Fruit fly (Drosophila melanogaster): ENCODE data around the gene CG5112.

Gene CG5112

DNA sequence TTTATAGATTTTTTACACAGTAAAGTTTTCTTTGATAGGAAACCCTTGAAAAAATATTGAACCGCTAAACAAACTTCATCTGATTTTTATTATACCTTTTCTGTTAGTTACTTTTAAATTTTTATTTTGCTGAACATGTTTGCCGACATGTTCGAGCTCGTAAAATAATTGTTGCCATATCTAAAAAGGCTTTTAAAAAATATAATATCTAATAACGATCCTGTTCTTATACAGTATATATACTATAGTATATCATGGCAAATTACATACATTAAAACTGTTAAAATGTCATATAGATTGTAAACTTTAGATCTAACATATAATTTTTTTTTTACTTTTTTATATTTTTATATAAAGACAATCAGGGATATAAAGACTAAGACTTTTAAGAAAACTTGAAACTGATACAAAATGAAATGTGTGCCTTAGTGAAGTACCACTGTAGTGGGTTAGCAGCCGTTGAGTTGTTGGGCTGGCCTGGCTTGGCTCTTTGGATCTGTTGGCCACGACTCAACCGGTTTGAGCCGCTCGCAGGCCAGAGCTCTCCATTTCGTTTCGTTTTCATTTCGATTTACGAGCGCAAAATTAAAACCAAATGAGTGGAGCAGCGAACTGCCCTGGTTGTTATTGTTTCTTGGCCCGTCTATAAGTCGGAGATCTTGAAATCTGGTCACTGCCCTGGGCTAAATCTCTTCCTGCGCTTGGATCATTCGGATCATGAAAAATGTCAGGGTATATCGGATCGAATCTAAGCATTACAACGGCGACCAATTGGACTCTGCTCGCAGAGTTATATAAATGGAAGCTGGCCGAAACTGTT lies 41.4 kb downstream of the CG5112 start (continued):
- no peak for TF ChIP-seq Antp (GFP tag; optimal IDR thresholded peaks at IDR 0.05)
- TF ChIP-seq CG8359 (GFP tag; optimal IDR thresholded peaks at IDR 0.05; ENCODE audit: borderline replicate concordance): no peak
- peak in 1 of 3 experiments; percentile 43 for TF ChIP-seq lola (GFP tag; optimal IDR thresholded peaks at IDR 0.05)
- no peak for TF ChIP-seq Dll (GFP tag; IDR thresholded peaks at IDR 0.05; ENCODE audit: partially characterized antibody)
- TF ChIP-seq Dad (GFP tag; optimal IDR thresholded peaks at IDR 0.05): no peak
- 0 out of 3 replicates have a peak, but pooled peaks have one; percentile 14 for TF ChIP-seq Aef1 (GFP tag; IDR thresholded peaks at IDR 0.05)
- peak; percentile 14 for TF ChIP-seq CG17359 (tag; optimal IDR thresholded peaks at IDR 0.05)
- TF ChIP-seq CG4328 (GFP tag; optimal IDR thresholded peaks at IDR 0.05): no peak
- no peak for TF ChIP-seq chn (GFP tag; optimal IDR thresholded peaks at IDR 0.05)
- TF ChIP-seq CG30020 (tag; optimal IDR thresholded peaks at IDR 0.05): no peak
- no peak for TF ChIP-seq pita (GFP tag; optimal IDR thresholded peaks at IDR 0.05)
- TF ChIP-seq Six4 (GFP tag; optimal IDR thresholded peaks at IDR 0.05): no peak
- TF ChIP-seq Usf (GFP tag; optimal IDR thresholded peaks at IDR 0.05): no peak
- TF ChIP-seq CG7928 (GFP tag; optimal IDR thresholded peaks at IDR 0.05): no peak
- peak; percentile 28 for TF ChIP-seq CG12391 (tag; optimal IDR thresholded peaks at IDR 0.05)
- no peak for TF ChIP-seq Nf-YB (GFP tag; optimal IDR thresholded peaks at IDR 0.05)
- TF ChIP-seq Fer2 (tag; optimal IDR thresholded peaks at IDR 0.05): no peak
- TF ChIP-seq CG12071 (GFP tag; optimal IDR thresholded peaks at IDR 0.05): no peak
- TF ChIP-seq sim (GFP tag; IDR thresholded peaks at IDR 0.05): no peak
- no peak for TF ChIP-seq cas (GFP tag; IDR thresholded peaks at IDR 0.05)
- no peak for TF ChIP-seq CG14441 (GFP tag; IDR thresholded peaks at IDR 0.05)
- TF ChIP-seq MBD-R2 (GFP tag; IDR thresholded peaks at IDR 0.05): no peak; the same call in 1 of the 2 replicates
- no peak for TF ChIP-seq CG4854 (GFP tag; optimal IDR thresholded peaks at IDR 0.05)
- TF ChIP-seq CG1603 (tag; optimal IDR thresholded peaks at IDR 0.05): no peak
- peak; percentile 7 for TF ChIP-seq lab (GFP tag; optimal IDR thresholded peaks at IDR 0.05)
- peak; percentile 11 for TF ChIP-seq bcd (GFP tag; optimal IDR thresholded peaks at IDR 0.05)
- TF ChIP-seq otp (GFP tag; IDR thresholded peaks at IDR 0.05): no peak
- TF ChIP-seq CG34224 (GFP tag; IDR thresholded peaks at IDR 0.05; ENCODE audit: partially characterized antibody): no peak
- TF ChIP-seq CG2199 (GFP tag; IDR thresholded peaks at IDR 0.05): 0 out of 3 replicates have a peak, but pooled peaks have one; percentile 40
- TF ChIP-seq CG10979 (tag; optimal IDR thresholded peaks at IDR 0.05): peak; percentile 21
- TF ChIP-seq CG2202 (tag; optimal IDR thresholded peaks at IDR 0.05): no peak
- no peak for TF ChIP-seq C15 (GFP tag; IDR thresholded peaks at IDR 0.05)
- no peak for TF ChIP-seq grn (GFP tag; optimal IDR thresholded peaks at IDR 0.05)
- no peak for TF ChIP-seq CG10321 (GFP tag; IDR thresholded peaks at IDR 0.05)
- TF ChIP-seq CG6854 (GFP tag; optimal IDR thresholded peaks at IDR 0.05): no peak
- TF ChIP-seq Dek (tag; optimal IDR thresholded peaks at IDR 0.05): no peak
- no peak for TF ChIP-seq crol (GFP tag; IDR thresholded peaks at IDR 0.05)
- no peak for TF ChIP-seq CG11723 (GFP tag; optimal IDR thresholded peaks at IDR 0.05)
- peak; percentile 34 for TF ChIP-seq sd (tag; optimal IDR thresholded peaks at IDR 0.05)
- peak; percentile 12 for TF ChIP-seq D19A (tag; optimal IDR thresholded peaks at IDR 0.05)
- no peak for TF ChIP-seq nerfin-1 (tag; optimal IDR thresholded peaks at IDR 0.05)
- peak; percentile 67 for TF ChIP-seq CG31441 (GFP tag; IDR thresholded peaks at IDR 0.05)
- no peak for TF ChIP-seq prd (optimal IDR thresholded peaks at IDR 0.05)
- no peak for TF ChIP-seq prd (GFP tag; IDR thresholded peaks at IDR 0.05)
- TF ChIP-seq pum (GFP tag; optimal IDR thresholded peaks at IDR 0.05): no peak
- no peak for TF ChIP-seq CG8944 (GFP tag; optimal IDR thresholded peaks at IDR 0.05)
- no peak for TF ChIP-seq CTCF (GFP tag; optimal IDR thresholded peaks at IDR 0.05)
- TF ChIP-seq pho (GFP tag; optimal IDR thresholded peaks at IDR 0.05): no peak
- no peak for TF ChIP-seq Neu2 (GFP tag; optimal IDR thresholded peaks at IDR 0.05; ENCODE audit: borderline replicate concordance)
- no peak for TF ChIP-seq esg (GFP tag; conservative IDR thresholded peaks at IDR 0.05)
